Fruit fly (Drosophila melanogaster) whole organism, prepupa: ENCODE data around the gene CG13004.

Experiments
- Blimp-1 ChIP-seq: fragments of 200-800 bp; sonication (Bioruptor generic); optimal IDR thresholded peaks from 3 replicates; lab custom pipeline; 2017; ENCODE audit warnings: missing biosample characterization, missing genetic modification characterization, mild to moderate bottlenecking, moderate library complexity, missing genetic modification reagents
- CG15336 ChIP-seq: fragments of 200-800 bp; sonication (Bioruptor generic); IDR thresholded peaks from 2 replicates; pipeline ENCODE4 v1.3.6; 2022; ENCODE audit warnings: missing biosample characterization, missing genetic modification characterization
- CG9139 ChIP-seq: fragments of 200-800 bp; sonication (Bioruptor generic); optimal IDR thresholded peaks from 3 replicates; lab custom pipeline; 2017; ENCODE audit warnings: missing biosample characterization, mild to moderate bottlenecking, missing genetic modification characterization
- Eip75B ChIP-seq: fragments of 200-800 bp; sonication (Bioruptor generic); optimal IDR thresholded peaks from 3 replicates; lab custom pipeline; 2016; ENCODE audit warnings: missing biosample characterization, missing genetic modification characterization
- Eip93F ChIP-seq: fragments of 200-800 bp; sonication (Bioruptor generic); optimal IDR thresholded peaks from 2 replicates; lab custom pipeline; 2016; ENCODE audit warnings: missing biosample characterization, mild to moderate bottlenecking, missing genetic modification characterization
- Ets21C ChIP-seq: fragments of 200-800 bp; sonication (Bioruptor generic); optimal IDR thresholded peaks from 3 replicates; lab custom pipeline; 2016; ENCODE audit warnings: missing biosample characterization, missing genetic modification characterization
- Ets96B ChIP-seq: fragments of 200-800 bp; optimal IDR thresholded peaks from 2 replicates; lab custom pipeline; 2019; ENCODE audit warnings: missing biosample characterization, mild to moderate bottlenecking, missing genetic modification characterization, moderate library complexity
- Lpt ChIP-seq: fragments of 200-800 bp; sonication (Bioruptor generic); optimal IDR thresholded peaks from 3 replicates; lab custom pipeline; 2016; ENCODE audit warnings: missing biosample characterization, missing genetic modification characterization
- Met ChIP-seq: fragments of 200-800 bp; sonication (Bioruptor generic); optimal IDR thresholded peaks from 3 replicates; lab custom pipeline; 2016; ENCODE audit warnings: missing biosample characterization, missing genetic modification characterization
- OdsH ChIP-seq: fragments of 200-800 bp; sonication (Bioruptor generic); optimal IDR thresholded peaks from 3 replicates; lab custom pipeline; 2016; ENCODE audit warnings: missing biosample characterization, missing genetic modification characterization
- net ChIP-seq: fragments of 200-800 bp; sonication (Bioruptor generic); optimal IDR thresholded peaks from 3 replicates; lab custom pipeline; 2016; ENCODE audit warnings: missing biosample characterization, missing genetic modification characterization
- spab ChIP-seq: fragments of 200-800 bp; sonication (Bioruptor generic); optimal IDR thresholded peaks from 2 replicates; lab custom pipeline; 2017; ENCODE audit warnings: missing biosample characterization, mild to moderate bottlenecking, missing genetic modification characterization, missing genetic modification reagents
- vri ChIP-seq: fragments of 200-800 bp; sonication (Bioruptor generic); optimal IDR thresholded peaks from 3 replicates; lab custom pipeline; 2016; ENCODE audit warnings: missing biosample characterization, mild to moderate bottlenecking, missing genetic modification characterization

dm6 chrX:16791058-16791457, 44.3 kb downstream of the CG13004 start, which contains the start of gene Rrp45:
- TF ChIP-seq Blimp-1 (no peak), Met (GFP tag; lab: Kevin White, UChicago) (no peak), spab (GFP tag; lab: Kevin White, UChicago) (no peak), Eip75B (no peak), CG9139 (no peak), Lpt (no peak), vri (GFP tag; lab: Kevin White, UChicago) (no peak), Eip93F (GFP tag; lab: Kevin White, UChicago) (no peak), Ets96B (tag; lab: Kevin White, UChicago) (no peak), OdsH (GFP tag; lab: Kevin White, UChicago) (no peak), net (no peak), CG15336 (GFP tag; lab: Robert Waterston, UW) (no peak), Ets21C (GFP tag; lab: Kevin White, UChicago) (no peak)
